Worm (Caenorhabditis elegans) whole organism, young adult: ENCODE data around the gene apa-2.
A peak's percentile ranks its signal among the peaks of the same experiment; 100 is the strongest.

Source experiments
- C06A6.2 ChIP-seq: fragments of 200-800 bp; sonication (Bioruptor generic); conservative IDR thresholded peaks from 2 replicates; pipeline ENCODE4 v1.3.6; 2022; ENCODE audit warnings: missing genetic modification characterization, missing compliant biosample characterization
- C17E4.6 ChIP-seq: fragments of 200-800 bp; sonication (Bioruptor generic); IDR thresholded peaks from 2 replicates; pipeline ENCODE4 v1.3.6; 2022; ENCODE audit warnings: missing genetic modification reagents, missing genetic modification characterization, missing compliant biosample characterization
- F23B12.7 ChIP-seq: sonication (generic microtip); optimal IDR thresholded peaks from 2 replicates; lab custom pipeline; 2017; ENCODE audit warnings: missing genetic modification characterization, mild to moderate bottlenecking, missing compliant biosample characterization, antibody characterized with exemption, moderate library complexity; ENCODE audit not compliant: insufficient read depth
- F37B4.10 ChIP-seq: fragments of 200-800 bp; sonication (Bioruptor generic); IDR thresholded peaks from 2 replicates; pipeline ENCODE4 v1.3.6; 2022; ENCODE audit warnings: missing genetic modification characterization, missing compliant biosample characterization
- F39B2.1 ChIP-seq: fragments of 200-800 bp; sonication (Bioruptor generic); IDR thresholded peaks from 2 replicates; pipeline ENCODE4 v1.3.6; 2022; ENCODE audit warnings: missing genetic modification reagents, missing genetic modification characterization, missing compliant biosample characterization
- Y53F4B.3 ChIP-seq: fragments of 200-800 bp; sonication (Bioruptor generic); IDR thresholded peaks from 2 replicates; pipeline ENCODE4 v1.3.6; 2022; ENCODE audit warnings: missing genetic modification reagents, missing genetic modification characterization, missing compliant biosample characterization
- aptf-2 ChIP-seq: fragments of 200-800 bp; sonication (Bioruptor generic); conservative IDR thresholded peaks from 2 replicates; pipeline ENCODE4 v1.3.6; 2022; ENCODE audit warnings: missing genetic modification reagents, missing genetic modification characterization, missing compliant biosample characterization
- attf-5 ChIP-seq: fragments of 200-800 bp; sonication (Bioruptor generic); optimal IDR thresholded peaks from 2 replicates; lab custom pipeline; 2018; ENCODE audit warnings: mild to moderate bottlenecking, missing genetic modification characterization, missing compliant biosample characterization
- cebp-1 ChIP-seq, 2 experiments: fragments of 200-800 bp in 1 of 2; sonication (Bioruptor generic) in 1 of 2; sonication (generic microtip) in 1 of 2; IDR thresholded peaks in 1 of 2; optimal IDR thresholded peaks in 1 of 2; 2 replicates each; pipeline versions ENCODE4 v1.3.6 to Lab custom; 2017 to 2022; ENCODE audit warnings: missing compliant biosample characterization in 2 of 2, missing genetic modification characterization in 2 of 2, mild to moderate bottlenecking in 1 of 2, missing genetic modification reagents in 1 of 2, moderate library complexity in 1 of 2
- ceh-100 ChIP-seq: fragments of 200-800 bp; sonication (Bioruptor generic); IDR thresholded peaks from 2 replicates; pipeline ENCODE4 v1.3.6; 2022; ENCODE audit warnings: missing genetic modification reagents, missing genetic modification characterization, missing compliant biosample characterization
- ceh-27 ChIP-seq: fragments of 200-800 bp; sonication (Bioruptor generic); optimal IDR thresholded peaks from 2 replicates; lab custom pipeline; 2018; ENCODE audit warnings: mild to moderate bottlenecking, missing genetic modification characterization, moderate library complexity, missing compliant biosample characterization
- ceh-58 ChIP-seq: fragments of 200-800 bp; sonication (Bioruptor generic); IDR thresholded peaks from 2 replicates; pipeline ENCODE4 v1.3.6; 2022; ENCODE audit warnings: missing genetic modification characterization, missing compliant biosample characterization
- dox-1 ChIP-seq: fragments of 200-800 bp; sonication (Bioruptor generic); IDR thresholded peaks from 2 replicates; pipeline ENCODE4 v1.3.6; 2022; ENCODE audit warnings: missing genetic modification reagents, missing genetic modification characterization, missing compliant biosample characterization
- egrh-3 ChIP-seq: fragments of 200-800 bp; sonication (Bioruptor generic); IDR thresholded peaks from 2 replicates; pipeline ENCODE4 v1.3.6; 2022; ENCODE audit warnings: missing genetic modification reagents, missing genetic modification characterization, missing compliant biosample characterization
- fkh-3 ChIP-seq: sonication (generic microtip); optimal IDR thresholded peaks from 2 replicates; lab custom pipeline; 2016; ENCODE audit warnings: mild to moderate bottlenecking, missing genetic modification characterization, missing compliant biosample characterization
- let-526 ChIP-seq: fragments of 200-800 bp; sonication (Bioruptor generic); IDR thresholded peaks from 2 replicates; pipeline ENCODE4 v1.3.6; 2022; ENCODE audit warnings: missing genetic modification reagents, missing genetic modification characterization, missing compliant biosample characterization
- let-607 ChIP-seq, 2 experiments: fragments of 200-800 bp in 1 of 2; sonication (Bioruptor generic) in 1 of 2; sonication (generic microtip) in 1 of 2; optimal IDR thresholded peaks; 2 replicates each; lab custom pipeline; 2016 to 2018; ENCODE audit warnings: mild to moderate bottlenecking in 2 of 2, missing compliant biosample characterization in 2 of 2, missing genetic modification characterization in 2 of 2, moderate library complexity in 2 of 2, missing genotype in 1 of 2
- lin-54 ChIP-seq: fragments of 200-800 bp; sonication (Bioruptor generic); optimal IDR thresholded peaks from 2 replicates; lab custom pipeline; 2018; ENCODE audit warnings: mild to moderate bottlenecking, missing genetic modification characterization, missing compliant biosample characterization
- lsl-1 ChIP-seq: fragments of 200-800 bp; sonication (Bioruptor generic); optimal IDR thresholded peaks from 2 replicates; lab custom pipeline; 2018; ENCODE audit warnings: mild to moderate bottlenecking, missing genetic modification characterization, moderate library complexity, missing compliant biosample characterization
- madf-10 ChIP-seq: sonication (generic microtip); optimal IDR thresholded peaks from 2 replicates; lab custom pipeline; 2016; ENCODE audit warnings: mild to moderate bottlenecking, missing genetic modification characterization, missing compliant biosample characterization
- madf-3 ChIP-seq: fragments of 200-800 bp; sonication (Bioruptor generic); IDR thresholded peaks from 2 replicates; pipeline ENCODE4 v1.3.6; 2022; ENCODE audit warnings: missing genetic modification reagents, missing genetic modification characterization, missing compliant biosample characterization
- mes-4 ChIP-seq: sonication (generic microtip); optimal IDR thresholded peaks from 2 replicates; lab custom pipeline; 2016; ENCODE audit warnings: missing genotype, missing genetic modification characterization, missing compliant biosample characterization
- mxl-1 ChIP-seq: sonication (generic microtip); optimal IDR thresholded peaks from 2 replicates; lab custom pipeline; 2016; ENCODE audit warnings: missing genetic modification characterization, missing compliant biosample characterization
- nhr-80 ChIP-seq: sonication (generic microtip); optimal IDR thresholded peaks from 2 replicates; lab custom pipeline; 2016; ENCODE audit warnings: missing genetic modification characterization, missing compliant biosample characterization
- rcor-1 ChIP-seq: fragments of 200-800 bp; sonication (Bioruptor generic); IDR thresholded peaks from 2 replicates; pipeline ENCODE4 v1.3.6; 2022; ENCODE audit warnings: missing genetic modification reagents, missing genetic modification characterization, missing compliant biosample characterization
- snpc-1.1 ChIP-seq: sonication (generic microtip); optimal IDR thresholded peaks from 2 replicates; lab custom pipeline; 2017; ENCODE audit warnings: missing genetic modification characterization, mild to moderate bottlenecking, missing compliant biosample characterization, antibody characterized with exemption, moderate library complexity, missing genotype, missing genetic modification reagents; ENCODE audit not compliant: insufficient read depth
- somi-1 ChIP-seq: fragments of 200-800 bp; sonication (Bioruptor generic); optimal IDR thresholded peaks from 2 replicates; lab custom pipeline; 2018; ENCODE audit warnings: mild to moderate bottlenecking, missing genetic modification characterization, missing compliant biosample characterization
- xnd-1 ChIP-seq: sonication (generic microtip); optimal IDR thresholded peaks from 2 replicates; lab custom pipeline; 2016; ENCODE audit warnings: missing genotype, missing genetic modification reagents, missing genetic modification characterization, missing compliant biosample characterization
- ztf-26 ChIP-seq: sonication (generic microtip); optimal IDR thresholded peaks from 2 replicates; lab custom pipeline; 2017; ENCODE audit warnings: missing genetic modification characterization, missing compliant biosample characterization

Gene apa-2

ce11 chrX:9349844-9350556 lies 11.5 kb downstream of the apa-2 start, which contains the start of gene flp-20:
Gene flp-20 (minus strand): TSS chrX:9349894.
- TF ChIP-seq Y53F4B.3 (GFP tag; lab: Robert Waterston, UW), result no peak
- no peak for TF ChIP-seq rcor-1 (GFP tag; lab: Robert Waterston, UW)
- no peak for TF ChIP-seq madf-3 (GFP tag; lab: Robert Waterston, UW)

- no peak for TF ChIP-seq C17E4.6 (GFP tag; lab: Robert Waterston, UW)
- TF ChIP-seq egrh-3 (GFP tag; lab: Robert Waterston, UW), result no peak
- TF ChIP-seq ceh-58, result no peak
- TF ChIP-seq mes-4 (tag; lab: Kevin White, UChicago), result no peak
- TF ChIP-seq madf-10 (tag; lab: Kevin White, UChicago), result no peak
- TF ChIP-seq let-526 (GFP tag; lab: Robert Waterston, UW), result no peak
- TF ChIP-seq ceh-27 (GFP tag; lab: Kevin White, UChicago), result no peak
- no peak for TF ChIP-seq ztf-26 (tag; lab: Kevin White, UChicago)
- TF ChIP-seq somi-1 (GFP tag; lab: Kevin White, UChicago), result no peak
- no peak for TF ChIP-seq dox-1 (GFP tag; lab: Robert Waterston, UW)
- no peak for TF ChIP-seq snpc-1.1 (tag; lab: Kevin White, UChicago)
- no peak for TF ChIP-seq ceh-100
- no peak for TF ChIP-seq xnd-1 (tag; lab: Kevin White, UChicago)
- no peak for TF ChIP-seq fkh-3
- no peak for TF ChIP-seq F23B12.7 (tag; lab: Kevin White, UChicago)
- TF ChIP-seq, all 124 proteins: peak for 0
These were observed 22.7 kb downstream of the apa-2 start for ce11 chrX:9361136-9361535.

- TF ChIP-seq ceh-58, result no peak
- TF ChIP-seq nhr-80 (tag; lab: Kevin White, UChicago), result peak; percentile 64
These were observed 25.6 kb downstream of the apa-2 start for ce11 chrX:9364082-9364481.

- no peak for TF ChIP-seq aptf-2
- TF ChIP-seq let-607 (tag; optimal IDR thresholded peaks at IDR 0.05; lab: Kevin White, UChicago), result no peak
- TF ChIP-seq lin-54 (GFP tag; lab: Kevin White, UChicago), result no peak
- no peak for TF ChIP-seq attf-5
These were observed 26.0 kb downstream of the apa-2 start, which contains the start of gene pkc-2 for ce11 chrX:9364501-9364900. Gene pkc-2 (plus strand): TSS chrX:9364818.

ce11 chrX:9369927-9370326 lies 31.5 kb downstream of the apa-2 start:
- TF ChIP-seq C06A6.2 (no peak), mxl-1 (tag; lab: Kevin White, UChicago) (no peak), lsl-1 (no peak), F39B2.1 (GFP tag; lab: Robert Waterston, UW) (no peak), F37B4.10 (GFP tag; lab: Robert Waterston, UW) (no peak), nhr-80 (tag; lab: Kevin White, UChicago) (peak; percentile 57), cebp-1 (GFP tag; IDR thresholded peaks at IDR 0.05; lab: Robert Waterston, UW) (no peak), cebp-1 (tag; optimal IDR thresholded peaks at IDR 0.05; lab: Kevin White, UChicago) (no peak)
